Fruit fly (Drosophila melanogaster): ENCODE data around the gene CG4650.
"Not testable (repeated sequence)": the region's sequence is repeated elsewhere in the genome, so short reads cannot be mapped to it uniquely, and the experiment has no call there.

The CG4650 gene

dm6 chr2L:14741740-14742139, 33.0 kb downstream of the CG4650 start, which contains the start of gene CG42586:
CG42586 (minus strand) TSS chr2L:14741840.
- TF ChIP-seq insv, ttk, h (optimal IDR thresholded peaks at IDR 0.05): not testable (repeated sequence)

dm6 chr2L:14739614-14740013, 35.2 kb downstream of the CG4650 start, which contains the start of gene CG42585:
CG42585 (plus strand) TSS chr2L:14739914.
- TF ChIP-seq Myc, h, psq (optimal IDR thresholded peaks at IDR 0.05): not testable (repeated sequence)

- TF ChIP-seq ttk, h, Sin3A (optimal IDR thresholded peaks at IDR 0.05): not testable (repeated sequence)
Observed at dm6 chr2L:14737669-14738068, 37.1 kb downstream of the CG4650 start, which contains the start of gene CG31775. CG31775 (minus strand) TSS chr2L:14737769.

dm6 chr2L:14735543-14735942, 39.2 kb downstream of the CG4650 start, which contains the start of gene CG31835:
CG31835 (plus strand) TSS chr2L:14735843.
- not testable (repeated sequence) for TF ChIP-seq h, insv, Myc (optimal IDR thresholded peaks at IDR 0.05)

dm6 chr2L:14730077-14730476, 44.7 kb downstream of the CG4650 start, which contains the start of gene CG42685:
CG42685 (minus strand) TSS chr2L:14730177.
- TF ChIP-seq Myc (optimal IDR thresholded peaks at IDR 0.05), result no peak
- no peak for TF ChIP-seq Sin3A (optimal IDR thresholded peaks at IDR 0.05)
- TF ChIP-seq ttk (optimal IDR thresholded peaks at IDR 0.05), result no peak
- TF ChIP-seq psq (optimal IDR thresholded peaks at IDR 0.05), result no peak
- TF ChIP-seq h (optimal IDR thresholded peaks at IDR 0.05), result no peak
